Worm (Caenorhabditis elegans): ENCODE results near the gene T26H5.4.

- no peak for TF ChIP-seq unc-39 (tag; optimal IDR thresholded peaks at IDR 0.05)
- TF ChIP-seq ztf-4 (tag; optimal IDR thresholded peaks at IDR 0.05) = no peak
- TF ChIP-seq aly-2 (tag; optimal IDR thresholded peaks at IDR 0.05) = no peak
- no peak for TF ChIP-seq egl-27 (tag; optimal IDR thresholded peaks at IDR 0.05)
- TF ChIP-seq skn-1 (tag; optimal IDR thresholded peaks at IDR 0.05) = no peak
- TF ChIP-seq unc-55 (GFP tag; optimal IDR thresholded peaks at IDR 0.05) = no peak
These were observed 13.9 kb downstream of the T26H5.4 start for ce11 chrV:15434647-15435046.
